Worm (Caenorhabditis elegans): Measurements from ENCODE around the gene W02B3.3.

- TF ChIP-seq unc-39 (tag; optimal IDR thresholded peaks at IDR 0.05) (no peak), snpc-4 (tag; optimal IDR thresholded peaks at IDR 0.05) (no peak), sptf-1 (tag; optimal IDR thresholded peaks at IDR 0.05) (no peak), nhr-76 (tag; optimal IDR thresholded peaks at IDR 0.05) (no peak), bed-3 (GFP tag; optimal IDR thresholded peaks at IDR 0.05) (no peak)
Observed at ce11 chrIII:650539-650938, 17.7 kb downstream of the W02B3.3 start.
